Worm (Caenorhabditis elegans) whole organism, L2 larva: Measurements from ENCODE around the gene wht-8.
A peak's percentile ranks its signal among the peaks of the same experiment; 100 is the strongest.

Source experiments
- C34F6.9 ChIP-seq: fragments of 150-350 bp; optimal IDR thresholded peaks from 2 replicates; lab custom pipeline; 2014; ENCODE audit warnings: missing biosample characterization, missing genetic modification characterization
- F13H6.1 ChIP-seq: sonication (generic microtip); optimal IDR thresholded peaks from 2 replicates; lab custom pipeline; 2016; ENCODE audit warnings: missing genetic modification characterization, missing compliant biosample characterization
- R02D3.7 ChIP-seq: fragments of 150-350 bp; optimal IDR thresholded peaks from 2 replicates; lab custom pipeline; 2014; ENCODE audit warnings: missing biosample characterization, missing genetic modification characterization
- Y55F3AM.14 ChIP-seq: fragments of 200-800 bp; sonication (Bioruptor generic); optimal IDR thresholded peaks from 2 replicates; lab custom pipeline; 2018; ENCODE audit warnings: mild to moderate bottlenecking, missing genetic modification characterization, missing compliant biosample characterization
- ZK546.5 ChIP-seq: sonication (generic microtip); optimal IDR thresholded peaks from 2 replicates; lab custom pipeline; 2017; ENCODE audit warnings: missing biosample characterization, missing genetic modification characterization
- alr-1 ChIP-seq: fragments of 150-350 bp; optimal IDR thresholded peaks from 2 replicates; lab custom pipeline; 2014; ENCODE audit warnings: missing biosample characterization, missing genetic modification characterization
- aly-2 ChIP-seq: fragments of 150-350 bp; optimal IDR thresholded peaks from 2 replicates; lab custom pipeline; 2014; ENCODE audit warnings: missing biosample characterization, missing genetic modification characterization
- ama-1 ChIP-seq: fragments of 150-350 bp; optimal IDR thresholded peaks from 2 replicates; lab custom pipeline; 2018; ENCODE audit warnings: inconsistent platforms
- blmp-1 ChIP-seq: sonication (generic microtip); optimal IDR thresholded peaks from 2 replicates; lab custom pipeline; 2017; ENCODE audit warnings: missing genetic modification characterization, mild to moderate bottlenecking, missing compliant biosample characterization, antibody characterized with exemption, moderate library complexity; ENCODE audit not compliant: insufficient read depth
- ceh-16 ChIP-seq: fragments of 150-350 bp; optimal IDR thresholded peaks from 2 replicates; lab custom pipeline; 2014; ENCODE audit warnings: missing biosample characterization, missing genetic modification characterization
- ceh-82 ChIP-seq: fragments of 150-350 bp; optimal IDR thresholded peaks from 2 replicates; lab custom pipeline; 2014; ENCODE audit warnings: missing biosample characterization, missing genetic modification characterization
- crh-2 ChIP-seq: sonication (generic microtip); optimal IDR thresholded peaks from 2 replicates; lab custom pipeline; 2017; ENCODE audit warnings: missing biosample characterization, missing genetic modification characterization
- dmd-4 ChIP-seq: sonication (generic microtip); optimal IDR thresholded peaks from 2 replicates; lab custom pipeline; 2017; ENCODE audit warnings: missing biosample characterization, missing genetic modification characterization
- egl-27 ChIP-seq: sonication (generic microtip); optimal IDR thresholded peaks from 3 replicates; lab custom pipeline; 2017; ENCODE audit warnings: missing biosample characterization, missing genetic modification reagents, missing genetic modification characterization
- fos-1 ChIP-seq: fragments of 150-350 bp; optimal IDR thresholded peaks from 2 replicates; lab custom pipeline; 2014; ENCODE audit warnings: missing biosample characterization, missing genetic modification characterization
- gmeb-1 ChIP-seq: fragments of 150-350 bp; optimal IDR thresholded peaks from 2 replicates; lab custom pipeline; 2014; ENCODE audit warnings: missing biosample characterization, missing genetic modification characterization
- lin-11 ChIP-seq: fragments of 150-350 bp; sonication (generic microtip); optimal IDR thresholded peaks from 2 replicates; lab custom pipeline; 2014; ENCODE audit warnings: missing biosample characterization, missing genetic modification characterization, inconsistent platforms, mixed read lengths
- lin-39 ChIP-seq: fragments of 150-350 bp; optimal IDR thresholded peaks from 2 replicates; lab custom pipeline; 2014; ENCODE audit warnings: missing biosample characterization, missing genetic modification reagents, missing genetic modification characterization
- lsy-2 ChIP-seq, 2 experiments: fragments of 150-350 bp in 1 of 2; sonication (generic microtip) in 1 of 2; optimal IDR thresholded peaks; 2 replicates each; lab custom pipeline; 2014 to 2017; ENCODE audit warnings: missing biosample characterization in 2 of 2, missing genetic modification characterization in 2 of 2
- mab-5 ChIP-seq: fragments of 150-350 bp; optimal IDR thresholded peaks from 2 replicates; lab custom pipeline; 2014; ENCODE audit warnings: missing biosample characterization, missing genetic modification characterization
- mbf-1 ChIP-seq: sonication (generic microtip); optimal IDR thresholded peaks from 2 replicates; lab custom pipeline; 2017; ENCODE audit warnings: missing biosample characterization, missing genetic modification characterization
- mdl-1 ChIP-seq, 2 experiments: fragments of 150-350 bp in 1 of 2; sonication (generic microtip) in 1 of 2; optimal IDR thresholded peaks; 2 replicates each; lab custom pipeline; 2017; ENCODE audit warnings: missing biosample characterization in 2 of 2, missing genetic modification characterization in 2 of 2
- nhr-10 ChIP-seq: sonication (generic microtip); optimal IDR thresholded peaks from 2 replicates; lab custom pipeline; 2017; ENCODE audit warnings: missing biosample characterization, missing genetic modification characterization
- nhr-11 ChIP-seq: fragments of 150-350 bp; optimal IDR thresholded peaks from 2 replicates; lab custom pipeline; 2014; ENCODE audit warnings: missing biosample characterization, missing genetic modification characterization
- nhr-12 ChIP-seq: fragments of 150-350 bp; optimal IDR thresholded peaks from 2 replicates; lab custom pipeline; 2014; ENCODE audit warnings: missing biosample characterization, missing genetic modification characterization
- nhr-129 ChIP-seq: fragments of 150-350 bp; optimal IDR thresholded peaks from 2 replicates; lab custom pipeline; 2014; ENCODE audit warnings: missing biosample characterization, missing genetic modification characterization
- nhr-21 ChIP-seq: fragments of 150-350 bp; optimal IDR thresholded peaks from 2 replicates; lab custom pipeline; 2014; ENCODE audit warnings: missing biosample characterization, missing genetic modification characterization
- nhr-23 ChIP-seq: fragments of 150-350 bp; optimal IDR thresholded peaks from 2 replicates; lab custom pipeline; 2014; ENCODE audit warnings: missing biosample characterization, missing genetic modification reagents, missing genetic modification characterization
- nhr-237 ChIP-seq: fragments of 150-350 bp; optimal IDR thresholded peaks from 2 replicates; lab custom pipeline; 2014; ENCODE audit warnings: missing biosample characterization, missing genetic modification characterization
- nhr-25 ChIP-seq: fragments of 150-350 bp; sonication (generic microtip); optimal IDR thresholded peaks from 3 replicates; lab custom pipeline; 2014; ENCODE audit warnings: missing biosample characterization, missing genetic modification characterization
- nhr-6 ChIP-seq: fragments of 150-350 bp; optimal IDR thresholded peaks from 2 replicates; lab custom pipeline; 2014; ENCODE audit warnings: missing biosample characterization, missing genetic modification characterization
- nhr-77 ChIP-seq: fragments of 150-350 bp; optimal IDR thresholded peaks from 2 replicates; lab custom pipeline; 2014; ENCODE audit warnings: missing biosample characterization, missing genetic modification characterization
- sem-4 ChIP-seq: fragments of 150-350 bp; optimal IDR thresholded peaks from 2 replicates; lab custom pipeline; 2014; ENCODE audit warnings: missing biosample characterization, missing genetic modification reagents, missing genetic modification characterization
- sma-3 ChIP-seq: sonication (generic microtip); optimal IDR thresholded peaks from 2 replicates; lab custom pipeline; 2016; ENCODE audit warnings: missing genetic modification reagents, missing genetic modification characterization, missing compliant biosample characterization
- sma-9 ChIP-seq, 2 experiments: fragments of 150-350 bp in 1 of 2; sonication (generic microtip) in 1 of 2; optimal IDR thresholded peaks; 2 replicates each; lab custom pipeline; 2014 to 2016; ENCODE audit warnings: missing genetic modification characterization in 2 of 2, mild to moderate bottlenecking in 1 of 2, missing biosample characterization in 1 of 2, missing compliant biosample characterization in 1 of 2, missing genetic modification reagents in 1 of 2, moderate library complexity in 1 of 2
- unc-39 ChIP-seq: fragments of 150-350 bp; optimal IDR thresholded peaks from 2 replicates; lab custom pipeline; 2014; ENCODE audit warnings: missing biosample characterization, missing genetic modification characterization
- unc-55 ChIP-seq: fragments of 150-350 bp; sonication (generic microtip); optimal IDR thresholded peaks from 3 replicates; lab custom pipeline; 2014; ENCODE audit warnings: missing biosample characterization, missing genetic modification reagents, missing genetic modification characterization
- unc-62 ChIP-seq: fragments of 150-350 bp; optimal IDR thresholded peaks from 2 replicates; lab custom pipeline; 2014; ENCODE audit warnings: missing biosample characterization, missing genetic modification reagents, missing genetic modification characterization
- ztf-1 ChIP-seq: fragments of 200-800 bp; sonication (Bioruptor generic); conservative IDR thresholded peaks from 2 replicates; pipeline ENCODE4 v1.3.6; 2022; ENCODE audit warnings: missing genetic modification characterization, missing compliant biosample characterization
- ztf-11 ChIP-seq: sonication (generic microtip); optimal IDR thresholded peaks from 2 replicates; lab custom pipeline; 2017; ENCODE audit warnings: missing biosample characterization, missing genetic modification characterization
- ztf-4 ChIP-seq: fragments of 150-350 bp; optimal IDR thresholded peaks from 2 replicates; lab custom pipeline; 2014; ENCODE audit warnings: missing biosample characterization, missing genetic modification characterization

Gene wht-8

ce11 chrIII:11262089-11262488, 43.5 kb downstream of the wht-8 start:
- TF ChIP-seq Y55F3AM.14 (GFP tag; lab: Kevin White, UChicago) (no peak), gmeb-1 (tag; lab: Kevin White, UChicago) (no peak), ceh-82 (no peak), egl-27 (tag; lab: Kevin White, UChicago) (no peak), F13H6.1 (no peak), lin-39 (tag; lab: Kevin White, UChicago) (no peak), ceh-16 (tag; lab: Kevin White, UChicago) (no peak), ztf-4 (tag; lab: Kevin White, UChicago) (no peak), nhr-25 (tag; lab: Kevin White, UChicago) (peak; percentile 88), lin-11 (tag; lab: Kevin White, UChicago) (no peak), sem-4 (tag; lab: Kevin White, UChicago) (peak; percentile 31), nhr-21 (tag; lab: Kevin White, UChicago) (no peak), C34F6.9 (tag; lab: Kevin White, UChicago) (peak; percentile 12), nhr-6 (tag; lab: Kevin White, UChicago) (no peak), nhr-23 (tag; lab: Kevin White, UChicago) (no peak), ama-1 (no peak), nhr-129 (no peak), mbf-1 (tag; lab: Kevin White, UChicago) (no peak), blmp-1 (peak; percentile 88), sma-9 (GFP tag; optimal IDR thresholded peaks at IDR 0.05; lab: Kevin White, UChicago) (no peak), sma-9 (tag; optimal IDR thresholded peaks at IDR 0.05; lab: Kevin White, UChicago) (no peak), unc-55 (GFP tag; lab: Kevin White, UChicago) (no peak), nhr-237 (tag; lab: Kevin White, UChicago) (no peak), nhr-77 (tag; lab: Kevin White, UChicago) (no peak), lsy-2 (tag; optimal IDR thresholded peaks at IDR 0.05; lab: Kevin White, UChicago) (no peak), ztf-11 (tag; lab: Kevin White, UChicago) (no peak), aly-2 (tag; lab: Kevin White, UChicago) (no peak), ZK546.5 (tag; lab: Kevin White, UChicago) (no peak), R02D3.7 (tag; lab: Kevin White, UChicago) (no peak), nhr-10 (no peak), mdl-1 (tag; optimal IDR thresholded peaks at IDR 0.05; lab: Kevin White, UChicago) (no peak), mab-5 (tag; lab: Kevin White, UChicago) (no peak), sma-3 (GFP tag; lab: Kevin White, UChicago) (peak; percentile 3), unc-62 (GFP tag; lab: Kevin White, UChicago) (no peak), alr-1 (no peak), crh-2 (no peak), ztf-1 (GFP tag; lab: Robert Waterston, UW) (no peak)

ce11 chrIII:11267372-11267771, 48.8 kb downstream of the wht-8 start:
- TF ChIP-seq aly-2 (tag; lab: Kevin White, UChicago), result no peak
- peak; percentile 42 for TF ChIP-seq fos-1 (tag; lab: Kevin White, UChicago)
- no peak for TF ChIP-seq Y55F3AM.14 (GFP tag; lab: Kevin White, UChicago)

ce11 chrIII:11268532-11268931, 49.9 kb downstream of the wht-8 start:
- no peak for TF ChIP-seq nhr-11 (tag; lab: Kevin White, UChicago)
- TF ChIP-seq dmd-4, result no peak
- no peak for TF ChIP-seq nhr-12 (tag; lab: Kevin White, UChicago)
- peak; percentile 15 for TF ChIP-seq fos-1 (tag; lab: Kevin White, UChicago)
- no peak for TF ChIP-seq F13H6.1
- TF ChIP-seq unc-39, result no peak
- TF ChIP-seq, all 48 proteins: peak for 1
